Fruit fly (Drosophila melanogaster): ENCODE measurements around the gene CG33325.

dm6 chr3R:8729542-8729941 lies 49.7 kb upstream of the CG33325 start, which contains the start of gene ranshi:
- TF ChIP-seq CG8159 (tag; optimal IDR thresholded peaks at IDR 0.05) (no peak), CG17806 (tag; optimal IDR thresholded peaks at IDR 0.05) (no peak), CG15710 (tag; optimal IDR thresholded peaks at IDR 0.05) (no peak), gl (tag; optimal IDR thresholded peaks at IDR 0.05) (no peak), CG32121 (GFP tag; IDR thresholded peaks at IDR 0.05) (no peak), fd96Ca (GFP tag; IDR thresholded peaks at IDR 0.05) (no peak)

Data from whole organism, pupa.